Fruit fly (Drosophila melanogaster) whole organism, embryonic: Measurements from ENCODE around the gene cue.
A peak's percentile ranks its signal among the peaks of the same experiment; 100 is the strongest.

Source experiments
- Antp ChIP-seq: fragments of 200-800 bp; sonication (Bioruptor generic); optimal IDR thresholded peaks from 3 replicates; lab custom pipeline; 2016; ENCODE audit warnings: missing biosample characterization, missing genetic modification characterization
- C15 ChIP-seq: fragments of 200-800 bp; sonication (Bioruptor generic); IDR thresholded peaks from 3 replicates; pipeline ENCODE4 v1.3.6; 2022; ENCODE audit warnings: missing biosample characterization, missing genetic modification characterization
- CG10209 ChIP-seq: fragments of 200-800 bp; sonication (Bioruptor generic); optimal IDR thresholded peaks from 3 replicates; lab custom pipeline; 2017; ENCODE audit warnings: missing biosample characterization, mild to moderate bottlenecking, missing genetic modification characterization, missing genetic modification reagents
- CG10431 ChIP-seq: fragments of 200-800 bp; sonication (Bioruptor generic); optimal IDR thresholded peaks from 3 replicates; lab custom pipeline; 2018; ENCODE audit warnings: missing biosample characterization, mild to moderate bottlenecking, missing genetic modification characterization
- CG11723 ChIP-seq: fragments of 200-800 bp; sonication (Bioruptor generic); optimal IDR thresholded peaks from 2 replicates; lab custom pipeline; 2017; ENCODE audit warnings: missing biosample characterization, mild to moderate bottlenecking, missing genetic modification characterization
- CG1233 ChIP-seq: fragments of 200-800 bp; sonication (Bioruptor generic); optimal IDR thresholded peaks from 4 replicates; lab custom pipeline; 2018; ENCODE audit warnings: missing biosample characterization, mild to moderate bottlenecking, missing genetic modification characterization
- CG12942 ChIP-seq: fragments of 200-800 bp; sonication (Bioruptor generic); optimal IDR thresholded peaks from 3 replicates; lab custom pipeline; 2016; ENCODE audit warnings: missing biosample characterization, missing genetic modification characterization
- CG14667 ChIP-seq: fragments of 200-800 bp; sonication (Bioruptor generic); IDR thresholded peaks from 2 replicates; pipeline ENCODE4 v1.3.6; 2022; ENCODE audit warnings: missing biosample characterization, missing genetic modification characterization
- CG1602 ChIP-seq: fragments of 200-800 bp; sonication (Bioruptor generic); optimal IDR thresholded peaks from 3 replicates; lab custom pipeline; 2016; ENCODE audit warnings: missing biosample characterization, missing genetic modification characterization
- CG16815 ChIP-seq: fragments of 200-800 bp; sonication (Bioruptor generic); optimal IDR thresholded peaks from 3 replicates; lab custom pipeline; 2017; ENCODE audit warnings: missing biosample characterization, mild to moderate bottlenecking, missing genetic modification characterization
- CG16863 ChIP-seq: fragments of 200-800 bp; sonication (Bioruptor generic); optimal IDR thresholded peaks from 3 replicates; lab custom pipeline; 2016; ENCODE audit warnings: missing biosample characterization, missing genetic modification characterization
- CG17328 ChIP-seq: fragments of 200-800 bp; sonication (Bioruptor generic); IDR thresholded peaks from 2 replicates; pipeline ENCODE4 v1.3.6; 2022; ENCODE audit warnings: missing biosample characterization, missing genetic modification characterization
- CG17912 ChIP-seq: fragments of 200-800 bp; sonication (Bioruptor generic); optimal IDR thresholded peaks from 2 replicates; lab custom pipeline; 2018; ENCODE audit warnings: missing biosample characterization, mild to moderate bottlenecking, missing genetic modification characterization
- CG2202 ChIP-seq: fragments of 200-800 bp; sonication (Bioruptor generic); optimal IDR thresholded peaks from 2 replicates; lab custom pipeline; 2018; ENCODE audit warnings: missing biosample characterization, mild to moderate bottlenecking, missing genetic modification characterization
- CG31365 ChIP-seq: fragments of 200-800 bp; sonication (Bioruptor generic); optimal IDR thresholded peaks from 2 replicates; lab custom pipeline; 2018; ENCODE audit warnings: missing biosample characterization, mild to moderate bottlenecking, missing genetic modification characterization
- CG3281 ChIP-seq: fragments of 200-800 bp; sonication (Bioruptor generic); optimal IDR thresholded peaks from 3 replicates; lab custom pipeline; 2017; ENCODE audit warnings: missing biosample characterization, mild to moderate bottlenecking, missing genetic modification characterization
- CG3407 ChIP-seq: fragments of 200-800 bp; sonication (Bioruptor generic); optimal IDR thresholded peaks from 2 replicates; lab custom pipeline; 2018; ENCODE audit warnings: missing biosample characterization, mild to moderate bottlenecking, missing genetic modification characterization
- CG3726 ChIP-seq: fragments of 200-800 bp; sonication (Bioruptor generic); IDR thresholded peaks from 3 replicates; pipeline ENCODE4, ENCODE4 v1.3.6; 2022; ENCODE audit warnings: missing biosample characterization, missing genetic modification characterization
- CG3838 ChIP-seq: fragments of 200-800 bp; sonication (Bioruptor generic); optimal IDR thresholded peaks from 3 replicates; lab custom pipeline; 2016; ENCODE audit warnings: missing biosample characterization, missing genetic modification characterization
- CG7928 ChIP-seq: fragments of 200-800 bp; sonication (Bioruptor generic); optimal IDR thresholded peaks from 2 replicates; lab custom pipeline; 2017; ENCODE audit warnings: missing biosample characterization, mild to moderate bottlenecking, missing genetic modification characterization
- CG9932 ChIP-seq: fragments of 200-800 bp; sonication (Bioruptor generic); IDR thresholded peaks from 2 replicates; pipeline ENCODE4 v1.3.6; 2022; ENCODE audit warnings: missing biosample characterization, missing genetic modification characterization
- CkIIα-i1 ChIP-seq: fragments of 200-800 bp; sonication (Bioruptor generic); IDR thresholded peaks from 2 replicates; pipeline ENCODE4 v1.3.6; 2022; ENCODE audit warnings: missing biosample characterization, missing genetic modification characterization
- CoRest ChIP-seq: fragments of 200-800 bp; sonication (Bioruptor generic); optimal IDR thresholded peaks from 3 replicates; lab custom pipeline; 2018; ENCODE audit warnings: missing biosample characterization, mild to moderate bottlenecking, missing genetic modification characterization, moderate library complexity
- Dfd ChIP-seq, 2 experiments: fragments of >200 bp; optimal IDR thresholded peaks; 2 replicates each; lab custom pipeline; 2017; ENCODE audit warnings: missing biosample characterization in 2 of 2, missing genetic modification characterization in 2 of 2
- Doc3 ChIP-seq: fragments of 200-800 bp; sonication (Bioruptor generic); IDR thresholded peaks from 3 replicates; pipeline ENCODE4 v1.3.6; 2022; ENCODE audit warnings: missing biosample characterization, missing genetic modification characterization; ENCODE audit not compliant: partially characterized antibody
- Eip74EF ChIP-seq, 2 experiments: fragments of 200-800 bp in 1 of 2; fragments of >200 bp in 1 of 2; sonication (Bioruptor generic) in 1 of 2; optimal IDR thresholded peaks; 2 replicates each; lab custom pipeline; 2017 to 2019; ENCODE audit warnings: missing biosample characterization in 2 of 2, missing genetic modification characterization in 2 of 2, mild to moderate bottlenecking in 1 of 2, moderate library complexity in 1 of 2
- Fer1 ChIP-seq: fragments of 200-800 bp; sonication (Bioruptor generic); optimal IDR thresholded peaks from 2 replicates; lab custom pipeline; 2017; ENCODE audit warnings: missing biosample characterization, mild to moderate bottlenecking, missing genetic modification characterization
- Hr51 ChIP-seq, 2 experiments: fragments of 200-800 bp; sonication (Bioruptor generic); optimal IDR thresholded peaks; 2 replicates in 1 of 2; 3 replicates in 1 of 2; lab custom pipeline; 2016 to 2018; ENCODE audit warnings: missing biosample characterization in 2 of 2, missing genetic modification characterization in 2 of 2, mild to moderate bottlenecking in 1 of 2, moderate library complexity in 1 of 2
- MBD-R2 ChIP-seq: fragments of 200-800 bp; sonication (Bioruptor generic); IDR thresholded peaks from 2 replicates; pipeline ENCODE4 v1.3.6; 2022; ENCODE audit warnings: missing biosample characterization, missing genetic modification characterization
- Mad ChIP-seq: fragments of 200-800 bp; sonication (Bioruptor generic); optimal IDR thresholded peaks from 2 replicates; lab custom pipeline; 2016; ENCODE audit warnings: missing biosample characterization, missing genetic modification characterization
- Meics ChIP-seq: fragments of 200-800 bp; sonication (Bioruptor generic); optimal IDR thresholded peaks from 2 replicates; lab custom pipeline; 2017; ENCODE audit warnings: missing biosample characterization, mild to moderate bottlenecking, missing genetic modification characterization
- Neu2 ChIP-seq: fragments of 200-800 bp; sonication (Bioruptor generic); optimal IDR thresholded peaks from 3 replicates; lab custom pipeline; 2016; ENCODE audit warnings: missing biosample characterization, missing genetic modification characterization, borderline replicate concordance
- Nf-YC ChIP-seq: fragments of 200-800 bp; optimal IDR thresholded peaks from 3 replicates; lab custom pipeline; 2019; ENCODE audit warnings: missing biosample characterization, mild to moderate bottlenecking, missing genetic modification characterization, moderate library complexity
- Opbp ChIP-seq: fragments of 200-800 bp; sonication (Bioruptor generic); IDR thresholded peaks from 3 replicates; pipeline ENCODE4 v1.3.6; 2022; ENCODE audit warnings: missing biosample characterization, missing genetic modification characterization; ENCODE audit not compliant: partially characterized antibody
- Spps ChIP-seq: fragments of 200-800 bp; sonication (Bioruptor generic); optimal IDR thresholded peaks from 2 replicates; lab custom pipeline; 2018; ENCODE audit warnings: missing biosample characterization, mild to moderate bottlenecking, missing genetic modification characterization
- Tbp ChIP-seq: fragments of >200 bp; optimal IDR thresholded peaks from 2 replicates; lab custom pipeline; 2018; ENCODE audit warnings: missing biosample characterization, missing genetic modification characterization
- al ChIP-seq: fragments of 200-800 bp; sonication (Bioruptor generic); IDR thresholded peaks from 2 replicates; pipeline ENCODE4 v1.3.6; 2022; ENCODE audit warnings: missing biosample characterization, missing genetic modification characterization
- aop ChIP-seq: fragments of 200-800 bp; sonication (Bioruptor generic); IDR thresholded peaks from 2 replicates; pipeline ENCODE4 v1.3.6; 2022; ENCODE audit warnings: missing biosample characterization, missing genetic modification characterization
- da ChIP-seq: fragments of 200-800 bp; sonication (Bioruptor generic); optimal IDR thresholded peaks from 2 replicates; lab custom pipeline; 2016; ENCODE audit warnings: missing biosample characterization, missing genetic modification characterization
- gce ChIP-seq: fragments of 200-800 bp; sonication (Bioruptor generic); IDR thresholded peaks from 3 replicates; pipeline ENCODE4 v1.3.6; 2022; ENCODE audit warnings: missing biosample characterization, missing genetic modification characterization
- gem ChIP-seq: fragments of 200-800 bp; sonication (Bioruptor generic); optimal IDR thresholded peaks from 2 replicates; lab custom pipeline; 2019; ENCODE audit warnings: missing biosample characterization, mild to moderate bottlenecking, missing genetic modification characterization, moderate library complexity
- h ChIP-seq: fragments of >200 bp; optimal IDR thresholded peaks from 2 replicates; lab custom pipeline; 2017
- lbe ChIP-seq: fragments of 200-800 bp; sonication (Bioruptor generic); optimal IDR thresholded peaks from 2 replicates; lab custom pipeline; 2016; ENCODE audit warnings: missing biosample characterization, mild to moderate bottlenecking, missing genetic modification characterization
- p53 ChIP-seq: fragments of 200-800 bp; sonication (Bioruptor generic); optimal IDR thresholded peaks from 2 replicates; lab custom pipeline; 2016; ENCODE audit warnings: missing biosample characterization, missing genetic modification characterization
- rib ChIP-seq: fragments of 200-800 bp; sonication (Bioruptor generic); IDR thresholded peaks from 2 replicates; pipeline ENCODE4 v1.3.6; 2022; ENCODE audit warnings: missing biosample characterization, missing genetic modification characterization
- row ChIP-seq: fragments of 200-800 bp; sonication (Bioruptor generic); IDR thresholded peaks from 3 replicates; pipeline ENCODE4 v1.3.6; 2022; ENCODE audit warnings: missing biosample characterization, missing genetic modification characterization
- schlank ChIP-seq: fragments of 200-800 bp; sonication (Bioruptor generic); optimal IDR thresholded peaks from 2 replicates; lab custom pipeline; 2018; ENCODE audit warnings: missing biosample characterization, mild to moderate bottlenecking, missing genetic modification characterization
- slou ChIP-seq: fragments of 200-800 bp; sonication (Bioruptor generic); optimal IDR thresholded peaks from 3 replicates; lab custom pipeline; 2016; ENCODE audit warnings: missing biosample characterization, missing genetic modification characterization
- ttk ChIP-seq: fragments of 200-800 bp; sonication (Bioruptor generic); IDR thresholded peaks from 2 replicates; pipeline ENCODE4 v2.1.2; 2022; ENCODE audit warnings: missing biosample characterization, missing genetic modification characterization
- unpg ChIP-seq: fragments of 200-800 bp; sonication (Bioruptor generic); optimal IDR thresholded peaks from 3 replicates; lab custom pipeline; 2018; ENCODE audit warnings: missing biosample characterization, mild to moderate bottlenecking, missing genetic modification characterization, moderate library complexity

cue gene

dm6 chr3L:1546349-1547116 is 29.5 kb upstream of the cue start (continued):
- TF ChIP-seq Neu2 (no peak), CG11723 (no peak), unpg (GFP tag; lab: Kevin White, UChicago) (no peak), Tbp (GFP tag; lab: Kevin White, UChicago) (no peak), CG12942 (GFP tag; lab: Kevin White, UChicago) (no peak), CG2202 (tag; lab: Kevin White, UChicago) (no peak), Fer1 (GFP tag; lab: Kevin White, UChicago) (no peak), aop (GFP tag; lab: Robert Waterston, UW) (no peak), CG10209 (GFP tag; lab: Kevin White, UChicago) (no peak), slou (GFP tag; lab: Kevin White, UChicago) (no peak), CG10431 (GFP tag; lab: Kevin White, UChicago) (no peak), CG1602 (GFP tag; lab: Kevin White, UChicago) (no peak), Doc3 (no peak), Antp (GFP tag; lab: Kevin White, UChicago) (no peak), MBD-R2 (GFP tag; lab: Robert Waterston, UW) (no peak; the same call in 1 of the 2 replicates), da (GFP tag; lab: Kevin White, UChicago) (no peak), al (GFP tag; lab: Robert Waterston, UW) (no peak), row (GFP tag; lab: Robert Waterston, UW) (0 out of 3 replicates have a peak, but pooled peaks have one; percentile 15), lbe (GFP tag; lab: Kevin White, UChicago) (peak; percentile 12), schlank (tag; lab: Kevin White, UChicago) (peak; percentile 10), CG16863 (no peak), CG14667 (GFP tag; lab: Robert Waterston, UW) (no peak), CG17328 (GFP tag; lab: Robert Waterston, UW) (no peak), Nf-YC (no peak), Meics (GFP tag; lab: Kevin White, UChicago) (peak; percentile 40), CG7928 (GFP tag; lab: Kevin White, UChicago) (no peak), CkIIα-i1 (GFP tag; lab: Robert Waterston, UW) (no peak), CG31365 (tag; lab: Kevin White, UChicago) (no peak), C15 (GFP tag; lab: Robert Waterston, UW) (no peak), Spps (tag; lab: Kevin White, UChicago) (no peak), gce (GFP tag; lab: Robert Waterston, UW) (no peak), gem (tag; lab: Kevin White, UChicago) (peak; percentile 13), Eip74EF (GFP tag; optimal IDR thresholded peaks at IDR 0.05; lab: Kevin White, UChicago) (no peak), CG16815 (GFP tag; lab: Kevin White, UChicago) (no peak), CG3838 (GFP tag; lab: Kevin White, UChicago) (no peak), CG3407 (GFP tag; lab: Kevin White, UChicago) (no peak), CG1233 (GFP tag; lab: Kevin White, UChicago) (no peak), Opbp (GFP tag; lab: Robert Waterston, UW) (no peak; the same call in 2 of the 3 replicates), Hr51 (GFP tag; optimal IDR thresholded peaks at IDR 0.05; lab: Kevin White, UChicago) (no peak), CG9932 (GFP tag; lab: Robert Waterston, UW) (no peak), CG3726 (no peak), CG17912 (GFP tag; lab: Kevin White, UChicago) (no peak), p53 (GFP tag; lab: Kevin White, UChicago) (peak; percentile 95), CoRest (no peak), h (lab: Kevin White, UChicago) (no peak), Dfd (GFP tag; optimal IDR thresholded peaks at IDR 0.05; lab: Kevin White, UChicago) (no peak), ttk (GFP tag; lab: Robert Waterston, UW) (peak; percentile 19; the same call in 1 of the 2 replicates), rib (GFP tag; lab: Robert Waterston, UW) (peak; percentile 50; the same call in 1 of the 2 replicates), CG3281 (GFP tag; lab: Kevin White, UChicago) (no peak), Mad (GFP tag; lab: Kevin White, UChicago) (no peak)
